Worm (Caenorhabditis elegans): ENCODE data around the gene C01G12.9.

ce11 chrII:14582206-14582605 lies 3.4 kb downstream of the C01G12.9 start, which contains the start of gene C01G12.3:
- TF ChIP-seq aly-1 (tag; optimal IDR thresholded peaks at IDR 0.05) (no peak), F13C5.2 (tag; optimal IDR thresholded peaks at IDR 0.05) (no peak), tbx-37 (GFP tag; conservative IDR thresholded peaks at IDR 0.05) (no peak), hnd-1 (tag; optimal IDR thresholded peaks at IDR 0.05) (no peak), sea-1 (GFP tag; conservative IDR thresholded peaks at IDR 0.05) (no peak)

Measured in whole organism, early embryonic.